Worm (Caenorhabditis elegans) whole organism, L3 larva: ENCODE results near the gene sra-28.

Source experiments
- ceh-82 ChIP-seq: fragments of 150-350 bp; optimal IDR thresholded peaks from 2 replicates; lab custom pipeline; 2014; ENCODE audit warnings: missing biosample characterization, missing genetic modification characterization
- tbx-2 ChIP-seq: sonication (generic microtip); optimal IDR thresholded peaks from 2 replicates; lab custom pipeline; 2016; ENCODE audit warnings: mild to moderate bottlenecking, missing genetic modification characterization, missing compliant biosample characterization

DNA sequence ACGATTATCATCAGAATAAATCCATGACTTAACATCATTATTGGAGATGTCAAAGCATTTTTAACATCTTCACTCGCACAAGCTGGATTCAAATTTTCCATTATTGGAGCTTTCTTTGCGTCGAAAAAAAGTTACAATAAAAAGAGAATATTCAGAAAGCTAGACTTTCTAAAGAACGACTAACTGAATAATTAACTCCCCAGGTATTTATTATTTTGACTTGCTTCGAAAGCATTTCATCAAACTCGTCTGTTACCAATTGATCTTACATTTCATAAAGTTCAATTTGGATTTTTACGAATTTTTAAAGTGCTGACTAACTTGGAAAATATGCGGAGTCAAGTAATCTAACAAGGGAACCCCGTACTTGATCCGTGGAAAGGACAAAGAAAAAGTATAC is 2.1 kb upstream of the sra-28 start, which contains the start of gene sra-29:
- TF ChIP-seq tbx-2 (tag; lab: Kevin White, UChicago) (no peak), ceh-82 (tag; lab: Kevin White, UChicago) (no peak)
